Fruit fly (Drosophila melanogaster) whole organism: ENCODE data around the gene Snx1.

Source experiments
- pan ChIP-seq: fragments of >200 bp; optimal IDR thresholded peaks from 2 replicates; lab custom pipeline; 2017
- usp ChIP-seq: fragments of >200 bp; optimal IDR thresholded peaks from 2 replicates; lab custom pipeline; 2017; ENCODE audit warnings: missing biosample characterization, missing genetic modification characterization, mixed read lengths

DNA sequence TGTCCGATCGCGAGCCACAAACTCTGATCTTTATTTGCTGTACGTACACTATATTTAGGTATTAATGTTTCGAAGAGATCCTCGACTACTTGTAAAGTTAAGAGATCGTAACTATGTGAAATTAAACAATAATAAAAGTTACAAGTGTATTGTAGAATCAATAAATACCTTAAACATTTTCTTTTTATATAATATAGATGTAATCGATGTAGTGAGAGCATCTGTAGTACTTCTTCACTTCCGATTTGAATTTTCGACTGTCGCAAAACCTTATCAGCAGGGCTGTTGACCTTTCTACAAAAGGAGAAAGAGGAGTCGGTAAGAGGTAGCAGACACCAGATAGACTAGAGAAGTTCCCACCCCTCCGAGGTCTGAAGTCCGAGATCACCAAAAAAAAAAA, 25.7 kb downstream of the Snx1 start:
- TF ChIP-seq pan (lab: Kevin White, UChicago): no peak
- no peak for TF ChIP-seq usp (GFP tag; lab: Kevin White, UChicago)
